Worm (Caenorhabditis elegans) whole organism, early embryonic: ENCODE measurements around the gene Y57A10A.2.

ENCODE experiments used
- B0310.2 ChIP-seq: sonication (generic microtip); optimal IDR thresholded peaks from 2 replicates; lab custom pipeline; 2016; ENCODE audit warnings: mild to moderate bottlenecking, missing genetic modification characterization, missing compliant biosample characterization
- F13C5.2 ChIP-seq: sonication (generic microtip); optimal IDR thresholded peaks from 2 replicates; lab custom pipeline; 2017; ENCODE audit warnings: mild to moderate bottlenecking, missing genetic modification characterization, inconsistent platforms, missing compliant biosample characterization
- ama-1 ChIP-seq: fragments of 150-350 bp; optimal IDR thresholded peaks from 2 replicates; lab custom pipeline; 2014
- ceh-13 ChIP-seq: fragments of 200-800 bp; sonication (Bioruptor generic); optimal IDR thresholded peaks from 2 replicates; lab custom pipeline; 2018; ENCODE audit warnings: mild to moderate bottlenecking, missing genetic modification characterization, missing compliant biosample characterization
- ets-7 ChIP-seq: sonication (generic microtip); optimal IDR thresholded peaks from 2 replicates; lab custom pipeline; 2016; ENCODE audit warnings: missing genotype, missing genetic modification characterization, missing compliant biosample characterization
- hmbx-1 ChIP-seq: sonication (generic microtip); optimal IDR thresholded peaks from 2 replicates; lab custom pipeline; 2016; ENCODE audit warnings: mild to moderate bottlenecking, missing genetic modification characterization, missing compliant biosample characterization
- hmg-4 ChIP-seq: fragments of 200-800 bp; sonication (Bioruptor generic); optimal IDR thresholded peaks from 2 replicates; lab custom pipeline; 2018; ENCODE audit warnings: mild to moderate bottlenecking, missing genetic modification characterization, missing compliant biosample characterization
- hnd-1 ChIP-seq: sonication (generic microtip); optimal IDR thresholded peaks from 2 replicates; lab custom pipeline; 2016; ENCODE audit warnings: missing genetic modification characterization, missing compliant biosample characterization
- pes-1 ChIP-seq: fragments of 200-800 bp; sonication (Bioruptor generic); IDR thresholded peaks from 2 replicates; pipeline ENCODE4 v1.3.6; 2022; ENCODE audit warnings: missing genetic modification reagents, missing genetic modification characterization, missing compliant biosample characterization
- scrt-1 ChIP-seq: fragments of 200-800 bp; sonication (Bioruptor generic); IDR thresholded peaks from 2 replicates; pipeline ENCODE4 v1.3.6; 2022; ENCODE audit warnings: missing genetic modification characterization, missing compliant biosample characterization
- sea-1 ChIP-seq: fragments of 200-800 bp; sonication (Bioruptor generic); conservative IDR thresholded peaks from 2 replicates; pipeline ENCODE4 v1.3.6; 2022; ENCODE audit warnings: missing genetic modification characterization, missing compliant biosample characterization
- tbx-11 ChIP-seq: fragments of 200-800 bp; sonication (Bioruptor generic); IDR thresholded peaks from 2 replicates; pipeline ENCODE4 v1.3.6; 2022; ENCODE audit warnings: missing genetic modification characterization, missing compliant biosample characterization

ce11 chrII:12189193-12189592, 41.8 kb downstream of the Y57A10A.2 start:
- TF ChIP-seq B0310.2 (tag; lab: Kevin White, UChicago) (no peak), hnd-1 (no peak), ama-1 (lab: Kevin White, UChicago) (no peak), tbx-11 (GFP tag; lab: Robert Waterston, UW) (no peak), scrt-1 (GFP tag; lab: Robert Waterston, UW) (no peak), ets-7 (tag; lab: Kevin White, UChicago) (no peak), pes-1 (no peak), sea-1 (GFP tag; lab: Robert Waterston, UW) (no peak), hmg-4 (GFP tag; lab: Kevin White, UChicago) (no peak), hmbx-1 (no peak), ceh-13 (GFP tag; lab: Kevin White, UChicago) (no peak), F13C5.2 (no peak)
